Worm (Caenorhabditis elegans): ENCODE data around the gene fbxb-87.

fbxb-87 gene

ce11 chrIII:10857984-10858383 is 36.3 kb upstream of the fbxb-87 start, which contains the start of gene oxi-1 (continued):
- no peak for TF ChIP-seq sdz-12 (GFP tag; optimal IDR thresholded peaks at IDR 0.05)
- TF ChIP-seq hlh-30 (tag; optimal IDR thresholded peaks at IDR 0.05; ENCODE audit: insufficient read depth) = no peak

- no peak for TF ChIP-seq tag-97 (GFP tag; IDR thresholded peaks at IDR 0.05)
- TF ChIP-seq ceh-28 (tag; optimal IDR thresholded peaks at IDR 0.05) = peak; percentile 90
- no peak for TF ChIP-seq unc-130 (GFP tag; optimal IDR thresholded peaks at IDR 0.05)
- TF ChIP-seq skn-1 (tag; optimal IDR thresholded peaks at IDR 0.05) = no peak
- no peak for TF ChIP-seq mxl-2 (GFP tag; conservative IDR thresholded peaks at IDR 0.05)
- peak in 1 of 2 experiments; percentile 86 for TF ChIP-seq unc-62 (GFP tag; optimal IDR thresholded peaks at IDR 0.05 in 1 of 2)
- TF ChIP-seq unc-62 (tag; optimal IDR thresholded peaks at IDR 0.05) = no peak
- no peak for TF ChIP-seq dmd-6 (GFP tag; IDR thresholded peaks at IDR 0.05)
- TF ChIP-seq arid-1 (GFP tag; conservative IDR thresholded peaks at IDR 0.05) = no peak
Observed at ce11 chrIII:10861375-10861774, 32.9 kb upstream of the fbxb-87 start.

ce11 chrIII:10867086-10867485 is 27.2 kb upstream of the fbxb-87 start:
- TF ChIP-seq snpc-1.2 (GFP tag; IDR thresholded peaks at IDR 0.05) (no peak), egl-43 (GFP tag; IDR thresholded peaks at IDR 0.05) (0 out of 2 replicates have a peak, but pooled peaks have one; percentile 36), cey-2 (tag; optimal IDR thresholded peaks at IDR 0.05; ENCODE audit: borderline replicate concordance, insufficient read depth) (no peak), nhr-6 (tag; optimal IDR thresholded peaks at IDR 0.05) (no peak), pha-4 (GFP tag; IDR thresholded peaks at IDR 0.05) (no peak), pha-4 (tag; optimal IDR thresholded peaks at IDR 0.05) (no peak), ceh-32 (tag; optimal IDR thresholded peaks at IDR 0.05; ENCODE audit: poor library complexity) (no peak), egl-27 (tag; optimal IDR thresholded peaks at IDR 0.05) (no peak), nhr-11 (tag; optimal IDR thresholded peaks at IDR 0.05) (no peak), set-16 (GFP tag; IDR thresholded peaks at IDR 0.05) (peak; percentile 91)

ce11 chrIII:10868653-10869392 is 25.5 kb upstream of the fbxb-87 start, which contains the start of the genes cey-4 and vps-50:
cey-4 (minus strand) TSS chrIII:10868703.
vps-50 (plus strand) TSS chrIII:10869193.
- TF ChIP-seq nhr-11 (tag; optimal IDR thresholded peaks at IDR 0.05) (peak; percentile 5), lin-38 (GFP tag; IDR thresholded peaks at IDR 0.05) (peak; percentile 35), dve-1 (tag; optimal IDR thresholded peaks at IDR 0.05; ENCODE audit: insufficient read depth) (peak; percentile 17), ctbp-1 (GFP tag; IDR thresholded peaks at IDR 0.05) (no peak), nhr-25 (tag; optimal IDR thresholded peaks at IDR 0.05; ENCODE audit: borderline replicate concordance, insufficient read depth) (no peak), tra-1 (GFP tag; IDR thresholded peaks at IDR 0.05) (no peak), aha-1 (tag) (peak; percentile 25), ceh-28 (tag; optimal IDR thresholded peaks at IDR 0.05) (peak; percentile 50), lsy-2 (tag; optimal IDR thresholded peaks at IDR 0.05) (peak in 1 of 2 experiments; percentile 45), dpl-1 (GFP tag; optimal IDR thresholded peaks at IDR 0.05) (peak; percentile 53), dmd-6 (GFP tag; IDR thresholded peaks at IDR 0.05) (peak; percentile 28; the same call in 1 of the 2 replicates), F37D6.2 (tag; optimal IDR thresholded peaks at IDR 0.05) (no peak), mdt-29 (GFP tag; IDR thresholded peaks at IDR 0.05) (no peak), lir-3 (tag; optimal IDR thresholded peaks at IDR 0.05) (no peak), mep-1 (tag; optimal IDR thresholded peaks at IDR 0.05) (peak; percentile 31), daf-8 (GFP tag; IDR thresholded peaks at IDR 0.05) (no peak), ceh-20 (GFP tag; IDR thresholded peaks at IDR 0.05) (no peak), dmd-8 (GFP tag; IDR thresholded peaks at IDR 0.05) (no peak), mes-2 (tag; optimal IDR thresholded peaks at IDR 0.05; ENCODE audit: poor library complexity, severe bottlenecking) (peak; percentile 64), mxl-2 (GFP tag; conservative IDR thresholded peaks at IDR 0.05) (no peak), nhr-10 (tag; optimal IDR thresholded peaks at IDR 0.05) (no peak), hlh-30 (tag; optimal IDR thresholded peaks at IDR 0.05; ENCODE audit: insufficient read depth) (peak; percentile 12)
